Fruit fly (Drosophila melanogaster) whole organism, embryonic: Measurements from ENCODE around the gene CG13311.
A peak's percentile ranks its signal among the peaks of the same experiment; 100 is the strongest.

Source experiments
- BEAF-32 ChIP-seq: fragments of 200-800 bp; sonication (Bioruptor generic); optimal IDR thresholded peaks from 3 replicates; lab custom pipeline; 2017; ENCODE audit warnings: missing biosample characterization, missing genetic modification characterization, mild to moderate bottlenecking, moderate library complexity, missing genetic modification reagents
- CG10274 ChIP-seq: fragments of 200-800 bp; sonication (Bioruptor generic); optimal IDR thresholded peaks from 3 replicates; lab custom pipeline; 2017; ENCODE audit warnings: missing biosample characterization, mild to moderate bottlenecking, missing genetic modification characterization
- CG10321 ChIP-seq: fragments of 200-800 bp; sonication (Bioruptor generic); IDR thresholded peaks from 2 replicates; pipeline ENCODE4 v1.3.6; 2022; ENCODE audit warnings: missing biosample characterization, missing genetic modification characterization
- CG10565 ChIP-seq: fragments of 200-800 bp; sonication (Bioruptor generic); optimal IDR thresholded peaks from 3 replicates; lab custom pipeline; 2016; ENCODE audit warnings: missing biosample characterization, mild to moderate bottlenecking, missing genetic modification characterization
- CG11085 ChIP-seq: fragments of 200-800 bp; sonication (Bioruptor generic); IDR thresholded peaks from 2 replicates; pipeline ENCODE4 v1.3.6; 2022; ENCODE audit warnings: missing biosample characterization, missing genetic modification characterization
- CG12391 ChIP-seq: fragments of 200-800 bp; sonication (Bioruptor generic); optimal IDR thresholded peaks from 3 replicates; lab custom pipeline; 2018; ENCODE audit warnings: missing biosample characterization, mild to moderate bottlenecking, missing genetic modification characterization, moderate library complexity
- CG13296 ChIP-seq: fragments of 200-800 bp; sonication (Bioruptor generic); optimal IDR thresholded peaks from 3 replicates; lab custom pipeline; 2018; ENCODE audit warnings: missing biosample characterization, mild to moderate bottlenecking, missing genetic modification characterization
- CG15479 ChIP-seq: fragments of 200-800 bp; sonication (Bioruptor generic); optimal IDR thresholded peaks from 3 replicates; lab custom pipeline; 2019; ENCODE audit warnings: missing biosample characterization, mild to moderate bottlenecking, missing genetic modification characterization, moderate library complexity
- CG2199 ChIP-seq: fragments of 200-800 bp; sonication (Bioruptor generic); IDR thresholded peaks from 3 replicates; pipeline ENCODE4 v1.3.6; 2022; ENCODE audit warnings: missing biosample characterization, missing genetic modification characterization
- CG2202 ChIP-seq: fragments of 200-800 bp; sonication (Bioruptor generic); optimal IDR thresholded peaks from 2 replicates; lab custom pipeline; 2018; ENCODE audit warnings: missing biosample characterization, mild to moderate bottlenecking, missing genetic modification characterization
- CG32532 ChIP-seq: fragments of 200-800 bp; sonication (Bioruptor generic); IDR thresholded peaks from 2 replicates; pipeline ENCODE4 v1.3.6; 2022; ENCODE audit warnings: missing biosample characterization, missing genetic modification characterization
- CG3726 ChIP-seq: fragments of 200-800 bp; sonication (Bioruptor generic); IDR thresholded peaks from 3 replicates; pipeline ENCODE4, ENCODE4 v1.3.6; 2022; ENCODE audit warnings: missing biosample characterization, missing genetic modification characterization
- CG7745 ChIP-seq: fragments of 200-800 bp; sonication (Bioruptor generic); optimal IDR thresholded peaks from 2 replicates; lab custom pipeline; 2018; ENCODE audit warnings: missing biosample characterization, mild to moderate bottlenecking, missing genetic modification characterization, moderate library complexity
- CG8290 ChIP-seq, 3 experiments: fragments of 200-800 bp; sonication (Bioruptor generic); optimal IDR thresholded peaks; 2 replicates each; lab custom pipeline; 2016 to 2019; ENCODE audit warnings: missing biosample characterization in 3 of 3, missing genetic modification characterization in 3 of 3, mild to moderate bottlenecking in 2 of 3, moderate library complexity in 1 of 3
- D ChIP-seq, 2 experiments: fragments of 200-800 bp in 1 of 2; fragments of >200 bp in 1 of 2; sonication (Bioruptor generic) in 1 of 2; optimal IDR thresholded peaks; 2 replicates in 1 of 2; 3 replicates in 1 of 2; lab custom pipeline; 2017; ENCODE audit warnings: mild to moderate bottlenecking in 1 of 2, missing biosample characterization in 1 of 2, missing genetic modification characterization in 1 of 2, missing genetic modification reagents in 1 of 2
- Dfd ChIP-seq, 2 experiments: fragments of >200 bp; optimal IDR thresholded peaks; 2 replicates each; lab custom pipeline; 2017; ENCODE audit warnings: missing biosample characterization in 2 of 2, missing genetic modification characterization in 2 of 2
- Dll ChIP-seq: fragments of 200-800 bp; sonication (Bioruptor generic); IDR thresholded peaks from 4 replicates; pipeline ENCODE4 v1.3.6; 2022; ENCODE audit warnings: missing biosample characterization, missing genetic modification characterization; ENCODE audit not compliant: partially characterized antibody
- Fer1 ChIP-seq: fragments of 200-800 bp; sonication (Bioruptor generic); optimal IDR thresholded peaks from 2 replicates; lab custom pipeline; 2017; ENCODE audit warnings: missing biosample characterization, mild to moderate bottlenecking, missing genetic modification characterization
- HHEX ChIP-seq: fragments of 200-800 bp; sonication (Bioruptor generic); optimal IDR thresholded peaks from 3 replicates; lab custom pipeline; 2017; ENCODE audit warnings: missing biosample characterization, mild to moderate bottlenecking, missing genetic modification characterization, missing genetic modification reagents
- Hsf ChIP-seq: fragments of 200-800 bp; sonication (Bioruptor generic); optimal IDR thresholded peaks from 3 replicates; lab custom pipeline; 2016; ENCODE audit warnings: missing biosample characterization, missing genetic modification characterization
- Kr ChIP-seq: fragments of 200-800 bp; sonication (Bioruptor generic); optimal IDR thresholded peaks from 2 replicates; lab custom pipeline; 2017; ENCODE audit warnings: missing biosample characterization, mild to moderate bottlenecking, missing genetic modification characterization
- Med ChIP-seq: fragments of 200-800 bp; sonication (Bioruptor generic); peaks from one replicate; lab custom pipeline; 2016; ENCODE audit warnings: missing biosample characterization, missing genetic modification characterization, mild to moderate bottlenecking, inconsistent platforms, moderate library complexity
- YL-1 ChIP-seq: fragments of 200-800 bp; sonication (Bioruptor generic); optimal IDR thresholded peaks from 3 replicates; lab custom pipeline; 2017; ENCODE audit warnings: missing biosample characterization, mild to moderate bottlenecking, missing genetic modification characterization
- amos ChIP-seq: fragments of 200-800 bp; sonication (Bioruptor generic); IDR thresholded peaks from 2 replicates; pipeline ENCODE4 v1.3.6; 2022; ENCODE audit warnings: missing biosample characterization, missing genetic modification characterization; ENCODE audit not compliant: partially characterized antibody
- btn ChIP-seq: fragments of 200-800 bp; sonication (Bioruptor generic); optimal IDR thresholded peaks from 2 replicates; lab custom pipeline; 2016; ENCODE audit warnings: missing biosample characterization, missing genetic modification characterization
- cg ChIP-seq: fragments of 200-800 bp; sonication (Bioruptor generic); optimal IDR thresholded peaks from 3 replicates; lab custom pipeline; 2019; ENCODE audit warnings: missing biosample characterization, mild to moderate bottlenecking, missing genetic modification characterization, moderate library complexity
- crp ChIP-seq, 2 experiments: fragments of 200-800 bp; sonication (Bioruptor generic); optimal IDR thresholded peaks; 2 replicates in 1 of 2; 3 replicates in 1 of 2; lab custom pipeline; 2017; ENCODE audit warnings: missing biosample characterization in 2 of 2, missing genetic modification characterization in 2 of 2, mild to moderate bottlenecking in 1 of 2, moderate library complexity in 1 of 2
- cwo ChIP-seq: fragments of 200-800 bp; sonication (Bioruptor generic); optimal IDR thresholded peaks from 3 replicates; lab custom pipeline; 2017; ENCODE audit warnings: missing biosample characterization, missing genetic modification characterization, mild to moderate bottlenecking, moderate library complexity, missing genetic modification reagents
- dimm ChIP-seq: fragments of 200-800 bp; sonication (Bioruptor generic); IDR thresholded peaks from 2 replicates; pipeline ENCODE4 v1.3.6; 2022; ENCODE audit warnings: missing biosample characterization, missing genetic modification characterization
- disco-r ChIP-seq: fragments of 200-800 bp; sonication (Bioruptor generic); optimal IDR thresholded peaks from 2 replicates; lab custom pipeline; 2016; ENCODE audit warnings: missing biosample characterization, missing genetic modification characterization
- dysf ChIP-seq: fragments of 200-800 bp; sonication (Bioruptor generic); IDR thresholded peaks from 3 replicates; pipeline ENCODE4 v1.3.6; 2022; ENCODE audit warnings: missing biosample characterization, missing genetic modification characterization
- ewg ChIP-seq: fragments of 200-800 bp; sonication (Bioruptor generic); optimal IDR thresholded peaks from 3 replicates; lab custom pipeline; 2017; ENCODE audit warnings: mild to moderate bottlenecking, missing biosample characterization, missing genetic modification reagents, missing genetic modification characterization
- fd102C ChIP-seq: fragments of 200-800 bp; sonication (Bioruptor generic); optimal IDR thresholded peaks from 2 replicates; lab custom pipeline; 2018; ENCODE audit warnings: missing biosample characterization, mild to moderate bottlenecking, missing genetic modification characterization, moderate library complexity
- gcm ChIP-seq: fragments of 200-800 bp; sonication (Bioruptor generic); optimal IDR thresholded peaks from 2 replicates; lab custom pipeline; 2019; ENCODE audit warnings: missing biosample characterization, mild to moderate bottlenecking, missing genetic modification characterization, moderate library complexity
- inv ChIP-seq: fragments of 200-800 bp; sonication (Bioruptor generic); IDR thresholded peaks from 2 replicates; pipeline ENCODE4 v1.3.6; 2022; ENCODE audit warnings: missing biosample characterization, missing genetic modification characterization; ENCODE audit not compliant: partially characterized antibody
- kni ChIP-seq: fragments of 200-800 bp; sonication (Bioruptor generic); optimal IDR thresholded peaks from 3 replicates; lab custom pipeline; 2017; ENCODE audit warnings: mild to moderate bottlenecking, missing biosample characterization, missing genetic modification reagents, missing genetic modification characterization
- nmo ChIP-seq: fragments of 200-800 bp; sonication (Bioruptor generic); optimal IDR thresholded peaks from 2 replicates; lab custom pipeline; 2018; ENCODE audit warnings: missing biosample characterization, mild to moderate bottlenecking, missing genetic modification characterization, moderate library complexity
- oc ChIP-seq: fragments of 200-800 bp; sonication (Bioruptor generic); optimal IDR thresholded peaks from 2 replicates; lab custom pipeline; 2018; ENCODE audit warnings: missing biosample characterization, mild to moderate bottlenecking, missing genetic modification characterization, moderate library complexity
- p53 ChIP-seq: fragments of 200-800 bp; sonication (Bioruptor generic); optimal IDR thresholded peaks from 2 replicates; lab custom pipeline; 2016; ENCODE audit warnings: missing biosample characterization, missing genetic modification characterization
- rib ChIP-seq: fragments of 200-800 bp; sonication (Bioruptor generic); IDR thresholded peaks from 2 replicates; pipeline ENCODE4 v1.3.6; 2022; ENCODE audit warnings: missing biosample characterization, missing genetic modification characterization
- ro ChIP-seq: fragments of 200-800 bp; sonication (Bioruptor generic); IDR thresholded peaks from 2 replicates; pipeline ENCODE4 v1.3.6; 2022; ENCODE audit warnings: missing biosample characterization, missing genetic modification characterization
- sr ChIP-seq: fragments of 200-800 bp; sonication (Bioruptor generic); IDR thresholded peaks from 3 replicates; pipeline ENCODE4 v1.3.6; 2022; ENCODE audit warnings: missing biosample characterization, missing genetic modification characterization
- tll ChIP-seq, 2 experiments: fragments of 200-800 bp in 1 of 2; fragments of >200 bp in 1 of 2; sonication (Bioruptor generic) in 1 of 2; optimal IDR thresholded peaks; 2 replicates each; lab custom pipeline; 2017 to 2019; ENCODE audit warnings: missing biosample characterization in 2 of 2, missing genetic modification characterization in 2 of 2, mild to moderate bottlenecking in 1 of 2, moderate library complexity in 1 of 2
- trem ChIP-seq: fragments of 200-800 bp; optimal IDR thresholded peaks from 3 replicates; lab custom pipeline; 2019; ENCODE audit warnings: missing biosample characterization, mild to moderate bottlenecking, missing genetic modification characterization, moderate library complexity
- unc-4 ChIP-seq: fragments of 200-800 bp; sonication (Bioruptor generic); IDR thresholded peaks from 2 replicates; pipeline ENCODE4 v1.3.6; 2022; ENCODE audit warnings: missing biosample characterization, missing genetic modification characterization; ENCODE audit not compliant: partially characterized antibody
- zen ChIP-seq: fragments of 200-800 bp; sonication (Bioruptor generic); optimal IDR thresholded peaks from 3 replicates; lab custom pipeline; 2018; ENCODE audit warnings: missing biosample characterization, mild to moderate bottlenecking, missing genetic modification characterization, moderate library complexity

The CG13311 gene

DNA sequence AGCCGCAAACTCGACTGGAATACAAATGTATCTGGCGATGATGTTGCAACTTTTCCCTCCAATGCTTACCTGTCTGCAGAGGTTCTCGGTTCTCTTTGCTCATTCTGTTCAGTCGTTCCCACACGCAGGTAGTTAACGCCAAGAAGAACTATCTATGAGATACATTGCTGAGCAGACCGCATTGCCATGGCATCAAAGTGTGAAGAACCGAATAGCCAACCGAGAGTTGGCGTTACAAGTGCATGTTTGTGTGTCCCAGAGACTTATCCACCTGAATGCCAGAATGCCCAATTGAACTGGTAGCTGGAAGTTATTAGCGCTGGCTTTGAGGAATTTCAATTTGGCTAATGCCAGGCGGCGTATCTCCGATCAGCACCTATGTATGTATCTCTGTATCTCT lies 27.6 kb upstream of the CG13311 start:
- TF ChIP-seq gcm (GFP tag; lab: Kevin White, UChicago): peak; percentile 35
- peak in 1 of 2 experiments; percentile 95 for TF ChIP-seq tll (GFP tag; optimal IDR thresholded peaks at IDR 0.05; lab: Kevin White, UChicago)
- TF ChIP-seq zen (tag; lab: Kevin White, UChicago): peak; percentile 36
- TF ChIP-seq dimm (GFP tag; lab: Robert Waterston, UW): no peak
- TF ChIP-seq D (optimal IDR thresholded peaks at IDR 0.05; lab: Kevin White, UChicago): peak; percentile 44
- no peak for TF ChIP-seq D (GFP tag; optimal IDR thresholded peaks at IDR 0.05; lab: Kevin White, UChicago)
- no peak for TF ChIP-seq CG11085
- TF ChIP-seq CG15479: peak; percentile 41
- TF ChIP-seq kni (GFP tag; lab: Kevin White, UChicago): peak; percentile 49
- TF ChIP-seq Kr (GFP tag; lab: Kevin White, UChicago): peak; percentile 19
- no peak for TF ChIP-seq Fer1 (GFP tag; lab: Kevin White, UChicago)
- TF ChIP-seq CG10274 (GFP tag; lab: Kevin White, UChicago): no peak
- TF ChIP-seq Med (GFP tag; lab: Kevin White, UChicago): no peak
- TF ChIP-seq YL-1 (GFP tag; lab: Kevin White, UChicago): no peak
- peak; percentile 91; the same call in 2 of the 3 replicates for TF ChIP-seq CG2199
- no peak for TF ChIP-seq nmo (GFP tag; lab: Kevin White, UChicago)
- TF ChIP-seq inv (GFP tag; lab: Robert Waterston, UW): no peak

DNA sequence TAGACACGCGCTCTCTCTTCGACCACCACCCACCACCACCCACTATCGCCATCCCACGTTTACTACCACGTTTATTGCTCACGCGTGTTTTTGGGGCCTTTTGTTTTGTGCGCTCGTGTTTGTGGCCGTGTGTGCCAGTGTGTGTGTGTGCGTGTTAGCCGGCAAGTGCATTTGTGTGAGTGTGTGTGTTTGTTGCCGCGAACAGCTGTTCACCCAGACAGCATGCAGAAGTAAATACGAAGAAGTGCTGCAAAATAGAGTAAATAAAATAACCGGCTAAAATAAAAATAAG lies 25.9 kb upstream of the CG13311 start:
- TF ChIP-seq crp (GFP tag; optimal IDR thresholded peaks at IDR 0.05; lab: Kevin White, UChicago): peak in 1 of 2 experiments; percentile 43
- TF ChIP-seq Dfd (GFP tag; optimal IDR thresholded peaks at IDR 0.05; lab: Kevin White, UChicago): peak in 1 of 2 experiments; percentile 49
- no peak for TF ChIP-seq rib
- TF ChIP-seq CG13296 (GFP tag; lab: Kevin White, UChicago): no peak
- no peak for TF ChIP-seq trem (tag; lab: Kevin White, UChicago)
- peak; percentile 3 for TF ChIP-seq kni (GFP tag; lab: Kevin White, UChicago)
- no peak for TF ChIP-seq CG12391 (tag; lab: Kevin White, UChicago)
- no peak for TF ChIP-seq HHEX (GFP tag; lab: Kevin White, UChicago)
- TF ChIP-seq CG10321: no peak
- no peak for TF ChIP-seq btn (GFP tag; lab: Kevin White, UChicago)
- no peak for TF ChIP-seq Hsf
- no peak for TF ChIP-seq fd102C (GFP tag; lab: Kevin White, UChicago)
- no peak for TF ChIP-seq Dll (GFP tag; lab: Robert Waterston, UW)
- TF ChIP-seq CG7745 (tag; lab: Kevin White, UChicago): no peak
- TF ChIP-seq unc-4 (GFP tag; lab: Robert Waterston, UW): no peak
- TF ChIP-seq dysf (GFP tag; lab: Robert Waterston, UW): no peak
- peak; percentile 60; the same call in 1 of the 3 replicates for TF ChIP-seq sr (GFP tag; lab: Robert Waterston, UW)
- TF ChIP-seq p53 (GFP tag; lab: Kevin White, UChicago): no peak
- TF ChIP-seq cwo (GFP tag; lab: Kevin White, UChicago): peak; percentile 63
- no peak for TF ChIP-seq ro
- TF ChIP-seq ewg (GFP tag; lab: Kevin White, UChicago): no peak
- no peak for TF ChIP-seq oc (tag; lab: Kevin White, UChicago)
- TF ChIP-seq BEAF-32 (GFP tag; lab: Kevin White, UChicago): peak; percentile 8
- no peak for TF ChIP-seq YL-1 (GFP tag; lab: Kevin White, UChicago)
- TF ChIP-seq CG32532 (GFP tag; lab: Robert Waterston, UW): no peak
- TF ChIP-seq amos (GFP tag; lab: Robert Waterston, UW): 0 out of 2 replicates have a peak, but pooled peaks have one; percentile 3
- TF ChIP-seq disco-r (GFP tag; lab: Kevin White, UChicago): no peak
- peak; percentile 77 for TF ChIP-seq cg (GFP tag; lab: Kevin White, UChicago)
- TF ChIP-seq CG2202: no peak
- no peak for TF ChIP-seq CG10565 (GFP tag; lab: Kevin White, UChicago)
- no peak for TF ChIP-seq CG2199
- no peak for TF ChIP-seq CG8290 (GFP tag; optimal IDR thresholded peaks at IDR 0.05; lab: Kevin White, UChicago)
- TF ChIP-seq CG8290 (tag; optimal IDR thresholded peaks at IDR 0.05; lab: Kevin White, UChicago): peak in 1 of 2 experiments; percentile 15
- TF ChIP-seq CG3726 (GFP tag; lab: Robert Waterston, UW): no peak
